Fruit fly (Drosophila melanogaster): ENCODE results near the gene Srp19.

Gene Srp19

dm6 chr3L:7344965-7345427, 2.8 kb downstream of the Srp19 start, which contains the start of gene Cln7 (continued):
- TF ChIP-seq cyc (GFP tag; optimal IDR thresholded peaks at IDR 0.05) (no peak), ss (GFP tag; optimal IDR thresholded peaks at IDR 0.05) (peak; percentile 69 to 72), CG10631 (GFP tag; optimal IDR thresholded peaks at IDR 0.05) (no peak), fd85E (GFP tag; optimal IDR thresholded peaks at IDR 0.05) (peak; percentile 79), CG6276 (GFP tag; optimal IDR thresholded peaks at IDR 0.05) (peak; percentile 26), lz (GFP tag; optimal IDR thresholded peaks at IDR 0.05) (no peak), Lpt (GFP tag; optimal IDR thresholded peaks at IDR 0.05) (peak; percentile 59), esn (GFP tag; optimal IDR thresholded peaks at IDR 0.05) (peak; percentile 71), CG3919 (GFP tag; optimal IDR thresholded peaks at IDR 0.05) (peak; percentile 47), Sox14 (GFP tag; optimal IDR thresholded peaks at IDR 0.05) (peak; percentile 88), CG6854 (GFP tag; optimal IDR thresholded peaks at IDR 0.05) (peak; percentile 85), topi (GFP tag; optimal IDR thresholded peaks at IDR 0.05) (peak; percentile 56), Eip78C (GFP tag) (peak; percentile 83), spab (GFP tag; optimal IDR thresholded peaks at IDR 0.05) (peak; percentile 5)

- TF ChIP-seq fd85E (GFP tag; optimal IDR thresholded peaks at IDR 0.05) (no peak), CG1621 (tag; optimal IDR thresholded peaks at IDR 0.05) (no peak), CG3919 (GFP tag; optimal IDR thresholded peaks at IDR 0.05) (no peak), Eip93F (GFP tag; optimal IDR thresholded peaks at IDR 0.05) (no peak), Ets21C (GFP tag; optimal IDR thresholded peaks at IDR 0.05) (no peak), Sox102F (GFP tag; optimal IDR thresholded peaks at IDR 0.05) (no peak), CG8319 (GFP tag; optimal IDR thresholded peaks at IDR 0.05) (no peak)
These were observed 3.8 kb downstream of the Srp19 start for dm6 chr3L:7344001-7344400.

- TF ChIP-seq net (GFP tag; optimal IDR thresholded peaks at IDR 0.05) (no peak), eg (GFP tag; IDR thresholded peaks at IDR 0.05) (peak; percentile 6; the same call in 1 of the 3 replicates), CG15336 (GFP tag; IDR thresholded peaks at IDR 0.05) (peak; percentile 57), Sox15 (GFP tag; optimal IDR thresholded peaks at IDR 0.05) (no peak), CG1621 (tag; optimal IDR thresholded peaks at IDR 0.05) (no peak), esn (GFP tag; optimal IDR thresholded peaks at IDR 0.05) (peak; percentile 13), Eip78C (GFP tag) (peak; percentile 60), Met (GFP tag; optimal IDR thresholded peaks at IDR 0.05) (no peak), CG31627 (GFP tag; optimal IDR thresholded peaks at IDR 0.05) (no peak), CG6854 (GFP tag; optimal IDR thresholded peaks at IDR 0.05) (peak; percentile 68), Hr38 (GFP tag; optimal IDR thresholded peaks at IDR 0.05) (no peak)
These were observed 8.6 kb downstream of the Srp19 start, which contains the start of the genes lark and eco for dm6 chr3L:7339216-7339742. Gene lark, plus strand, starts transcription at chr3L:7339266. Gene eco, minus strand, starts transcription at chr3L:7339340.

dm6 chr3L:7338786-7339185, 9.0 kb downstream of the Srp19 start:
- TF ChIP-seq esn (GFP tag; optimal IDR thresholded peaks at IDR 0.05) (peak; percentile 28), Ets96B (tag; optimal IDR thresholded peaks at IDR 0.05) (no peak), CG16779 (tag; optimal IDR thresholded peaks at IDR 0.05) (no peak), CG8632 (GFP tag; optimal IDR thresholded peaks at IDR 0.05) (no peak), CG9139 (GFP tag; optimal IDR thresholded peaks at IDR 0.05) (no peak), CG6792 (GFP tag; optimal IDR thresholded peaks at IDR 0.05) (no peak), lz (GFP tag; optimal IDR thresholded peaks at IDR 0.05) (peak; percentile 32), fd85E (GFP tag; optimal IDR thresholded peaks at IDR 0.05) (no peak), CG11902 (GFP tag; optimal IDR thresholded peaks at IDR 0.05) (no peak), cyc (GFP tag; optimal IDR thresholded peaks at IDR 0.05) (peak; percentile 11), CG10631 (GFP tag; optimal IDR thresholded peaks at IDR 0.05) (no peak), OdsH (GFP tag; optimal IDR thresholded peaks at IDR 0.05) (no peak), CG10669 (GFP tag; optimal IDR thresholded peaks at IDR 0.05) (no peak), Sox102F (GFP tag; optimal IDR thresholded peaks at IDR 0.05) (no peak), CG34406 (GFP tag; optimal IDR thresholded peaks at IDR 0.05) (no peak), eg (GFP tag; IDR thresholded peaks at IDR 0.05) (0 out of 3 replicates have a peak, but pooled peaks have one; percentile 10), Blimp-1 (GFP tag; optimal IDR thresholded peaks at IDR 0.05) (no peak), CG11762 (GFP tag; optimal IDR thresholded peaks at IDR 0.05; ENCODE audit: insufficient read depth) (no peak), CG4318 (GFP tag; optimal IDR thresholded peaks at IDR 0.05) (no peak)

Data from whole organism, prepupa.